Fruit fly (Drosophila melanogaster): ENCODE data around the gene Hsp60A.

Gene Hsp60A

DNA sequence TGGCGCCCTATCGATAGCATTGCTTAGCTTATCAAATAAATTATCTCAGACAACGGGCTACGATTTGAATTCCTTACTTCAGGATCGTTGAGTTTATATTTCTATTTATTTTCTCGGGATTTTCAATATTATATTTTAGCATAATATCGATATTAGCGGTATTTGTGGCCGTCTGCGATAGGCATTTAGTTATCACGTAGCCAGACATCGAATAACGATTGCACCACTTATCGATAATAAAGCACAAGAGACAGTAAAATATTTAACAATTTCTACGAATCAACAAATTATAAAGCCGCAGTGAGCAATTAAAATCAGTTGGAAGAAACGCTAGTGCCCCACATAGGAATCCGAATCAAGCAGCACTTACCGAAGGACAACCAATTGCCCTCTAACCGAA is 18.1 kb upstream of the Hsp60A start, which contains the start of gene CG2076 (continued):
- TF ChIP-seq pho (GFP tag; optimal IDR thresholded peaks at IDR 0.05) (no peak), run (tag; optimal IDR thresholded peaks at IDR 0.05) (no peak), sd (tag; optimal IDR thresholded peaks at IDR 0.05) (no peak), Rfx (GFP tag; IDR thresholded peaks at IDR 0.05) (no peak), Hr3 (GFP tag; optimal IDR thresholded peaks at IDR 0.05) (no peak), CG8359 (GFP tag; optimal IDR thresholded peaks at IDR 0.05; ENCODE audit: borderline replicate concordance) (no peak), sens (GFP tag) (peak; percentile 41), MESR4 (GFP tag; optimal IDR thresholded peaks at IDR 0.05) (peak; percentile 28), CG10274 (GFP tag; optimal IDR thresholded peaks at IDR 0.05) (no peak), CG13894 (tag; optimal IDR thresholded peaks at IDR 0.05) (no peak), Elba2 (GFP tag; optimal IDR thresholded peaks at IDR 0.05) (no peak), CG12769 (tag; optimal IDR thresholded peaks at IDR 0.05) (no peak), CG7271 (tag; optimal IDR thresholded peaks at IDR 0.05) (no peak), CG8765 (GFP tag; IDR thresholded peaks at IDR 0.05) (no peak), gfzf (GFP tag; optimal IDR thresholded peaks at IDR 0.05) (peak; percentile 14), Dref (GFP tag; IDR thresholded peaks at IDR 0.05) (peak; percentile 87), bbx (GFP tag; IDR thresholded peaks at IDR 0.05; ENCODE audit: partially characterized antibody) (peak; percentile 90), grn (GFP tag; optimal IDR thresholded peaks at IDR 0.05) (no peak), CG2712 (tag; optimal IDR thresholded peaks at IDR 0.05) (no peak), jing (GFP tag; optimal IDR thresholded peaks at IDR 0.05) (no peak), B-H1 (GFP tag; IDR thresholded peaks at IDR 0.05) (no peak), CG11085 (GFP tag; IDR thresholded peaks at IDR 0.05) (no peak), CG5245 (GFP tag; optimal IDR thresholded peaks at IDR 0.05) (no peak), CG13296 (GFP tag; optimal IDR thresholded peaks at IDR 0.05) (no peak), CG18599 (GFP tag; optimal IDR thresholded peaks at IDR 0.05) (no peak), CG9215 (GFP tag; IDR thresholded peaks at IDR 0.05) (no peak), CG6854 (GFP tag; optimal IDR thresholded peaks at IDR 0.05) (no peak), ttk (GFP tag; IDR thresholded peaks at IDR 0.05) (no peak), Scr (GFP tag; IDR thresholded peaks at IDR 0.05; ENCODE audit: partially characterized antibody) (peak; percentile 91), CG9876 (GFP tag; optimal IDR thresholded peaks at IDR 0.05) (no peak), CG1024 (GFP tag; IDR thresholded peaks at IDR 0.05) (no peak), CG4820 (GFP tag; optimal IDR thresholded peaks at IDR 0.05) (no peak), CG6791 (GFP tag; IDR thresholded peaks at IDR 0.05; ENCODE audit: partially characterized antibody) (peak; percentile 92), eve (GFP tag; optimal IDR thresholded peaks at IDR 0.05) (no peak), wek (GFP tag; optimal IDR thresholded peaks at IDR 0.05) (peak; percentile 91), CG32772 (GFP tag; IDR thresholded peaks at IDR 0.05) (no peak), CG6272 (GFP tag; IDR thresholded peaks at IDR 0.05) (no peak), CG15011 (GFP tag; optimal IDR thresholded peaks at IDR 0.05) (no peak), Hmx (GFP tag; optimal IDR thresholded peaks at IDR 0.05) (no peak), lab (GFP tag; optimal IDR thresholded peaks at IDR 0.05) (no peak), Oaz (GFP tag; IDR thresholded peaks at IDR 0.05) (no peak), CkIIα-i1 (GFP tag; IDR thresholded peaks at IDR 0.05) (no peak), CG7357 (GFP tag; IDR thresholded peaks at IDR 0.05) (no peak), CG7556 (GFP tag; optimal IDR thresholded peaks at IDR 0.05) (no peak), Mad (GFP tag; optimal IDR thresholded peaks at IDR 0.05) (no peak), Doc3 (GFP tag; IDR thresholded peaks at IDR 0.05; ENCODE audit: partially characterized antibody) (peak; percentile 86), CG34422 (GFP tag; IDR thresholded peaks at IDR 0.05) (no peak), tup (GFP tag; optimal IDR thresholded peaks at IDR 0.05) (no peak), CG16813 (GFP tag; IDR thresholded peaks at IDR 0.05; ENCODE audit: partially characterized antibody) (peak; percentile 89), ken (GFP tag; IDR thresholded peaks at IDR 0.05) (no peak), Drgx (GFP tag; IDR thresholded peaks at IDR 0.05) (no peak), fd64A (GFP tag; optimal IDR thresholded peaks at IDR 0.05) (no peak)
